Fruit fly (Drosophila melanogaster) whole organism, embryonic: Measurements from ENCODE around the gene CG8066.
A peak's percentile ranks its signal among the peaks of the same experiment; 100 is the strongest.

Experiments
- Adf1 ChIP-seq: fragments of 200-800 bp; sonication (Bioruptor generic); IDR thresholded peaks from 2 replicates; pipeline ENCODE4 v1.3.6; 2022; ENCODE audit warnings: missing biosample characterization, missing genetic modification characterization
- B-H1 ChIP-seq: fragments of 200-800 bp; sonication (Bioruptor generic); IDR thresholded peaks from 3 replicates; pipeline ENCODE4 v1.3.6; 2022; ENCODE audit warnings: missing biosample characterization, missing genetic modification characterization
- B-H2 ChIP-seq: fragments of 200-800 bp; sonication (Bioruptor generic); optimal IDR thresholded peaks from 2 replicates; lab custom pipeline; 2018; ENCODE audit warnings: missing biosample characterization, mild to moderate bottlenecking, missing genetic modification characterization
- CG11695 ChIP-seq: fragments of 200-800 bp; sonication (Bioruptor generic); IDR thresholded peaks from 3 replicates; pipeline ENCODE4 v1.3.6; 2022; ENCODE audit warnings: missing biosample characterization, missing genetic modification characterization
- CG11696 ChIP-seq: fragments of 200-800 bp; sonication (Bioruptor generic); IDR thresholded peaks from 2 replicates; pipeline ENCODE4 v1.3.6; 2022; ENCODE audit warnings: missing biosample characterization, missing genetic modification characterization
- CG12155 ChIP-seq: fragments of 200-800 bp; sonication (Bioruptor generic); optimal IDR thresholded peaks from 3 replicates; lab custom pipeline; 2016; ENCODE audit warnings: missing biosample characterization, missing genetic modification characterization
- CG14050 ChIP-seq: fragments of 200-800 bp; sonication (Bioruptor generic); IDR thresholded peaks from 3 replicates; pipeline ENCODE4 v1.3.6; 2022; ENCODE audit warnings: missing biosample characterization, missing genetic modification characterization
- CG15269 ChIP-seq: fragments of 200-800 bp; sonication (Bioruptor generic); optimal IDR thresholded peaks from 2 replicates; lab custom pipeline; 2018; ENCODE audit warnings: missing biosample characterization, mild to moderate bottlenecking, missing genetic modification characterization, moderate library complexity
- CG1529 ChIP-seq: fragments of 200-800 bp; sonication (Bioruptor generic); optimal IDR thresholded peaks from 3 replicates; lab custom pipeline; 2018; ENCODE audit warnings: missing biosample characterization, missing genetic modification characterization
- CG17385 ChIP-seq: fragments of 200-800 bp; sonication (Bioruptor generic); optimal IDR thresholded peaks from 3 replicates; lab custom pipeline; 2018; ENCODE audit warnings: missing biosample characterization, mild to moderate bottlenecking, missing genetic modification characterization
- CG1792 ChIP-seq: fragments of 200-800 bp; sonication (Bioruptor generic); optimal IDR thresholded peaks from 2 replicates; lab custom pipeline; 2016; ENCODE audit warnings: missing biosample characterization, missing genetic modification characterization
- CG2129 ChIP-seq: fragments of 200-800 bp; sonication (Bioruptor generic); IDR thresholded peaks from 2 replicates; pipeline ENCODE4 v1.3.6; 2022; ENCODE audit warnings: missing biosample characterization, missing genetic modification characterization; ENCODE audit not compliant: partially characterized antibody
- CG3163 ChIP-seq: fragments of 200-800 bp; sonication (Bioruptor generic); optimal IDR thresholded peaks from 3 replicates; lab custom pipeline; 2016; ENCODE audit warnings: missing biosample characterization, missing genetic modification characterization
- CG33213 ChIP-seq: fragments of 200-800 bp; sonication (Bioruptor generic); optimal IDR thresholded peaks from 3 replicates; lab custom pipeline; 2016; ENCODE audit warnings: missing biosample characterization, missing genetic modification characterization
- CG34422 ChIP-seq: fragments of 200-800 bp; sonication (Bioruptor generic); IDR thresholded peaks from 3 replicates; pipeline ENCODE4 v1.3.6; 2022; ENCODE audit warnings: missing biosample characterization, missing genetic modification characterization
- CG6254 ChIP-seq: fragments of 200-800 bp; sonication (Bioruptor generic); optimal IDR thresholded peaks from 3 replicates; lab custom pipeline; 2017; ENCODE audit warnings: mild to moderate bottlenecking, missing biosample characterization, missing genetic modification reagents, missing genetic modification characterization
- CG6272 ChIP-seq: fragments of 200-800 bp; sonication (Bioruptor generic); IDR thresholded peaks from 2 replicates; pipeline ENCODE4 v1.3.6; 2022; ENCODE audit warnings: missing biosample characterization, missing genetic modification characterization
- CG6689 ChIP-seq: fragments of 200-800 bp; sonication (Bioruptor generic); IDR thresholded peaks from 2 replicates; pipeline ENCODE4 v1.3.6; 2022; ENCODE audit warnings: missing biosample characterization, missing genetic modification characterization
- CG7556 ChIP-seq: fragments of 200-800 bp; sonication (Bioruptor generic); optimal IDR thresholded peaks from 2 replicates; lab custom pipeline; 2017; ENCODE audit warnings: missing biosample characterization, mild to moderate bottlenecking, missing genetic modification characterization
- CG9817 ChIP-seq: fragments of 200-800 bp; sonication (Bioruptor generic); optimal IDR thresholded peaks from 2 replicates; lab custom pipeline; 2018; ENCODE audit warnings: missing biosample characterization, mild to moderate bottlenecking, missing genetic modification characterization, moderate library complexity
- CTCF ChIP-seq: fragments of 200-800 bp; sonication (Bioruptor generic); optimal IDR thresholded peaks from 2 replicates; lab custom pipeline; 2017; ENCODE audit warnings: missing biosample characterization, mild to moderate bottlenecking, missing genetic modification characterization, moderate library complexity
- CoRest ChIP-seq: fragments of 200-800 bp; sonication (Bioruptor generic); optimal IDR thresholded peaks from 3 replicates; lab custom pipeline; 2018; ENCODE audit warnings: missing biosample characterization, mild to moderate bottlenecking, missing genetic modification characterization, moderate library complexity
- Fer3 ChIP-seq: fragments of 200-800 bp; sonication (Bioruptor generic); optimal IDR thresholded peaks from 2 replicates; lab custom pipeline; 2018; ENCODE audit warnings: missing biosample characterization, mild to moderate bottlenecking, missing genetic modification characterization, moderate library complexity
- Hmr ChIP-seq: fragments of 200-800 bp; sonication (Bioruptor generic); optimal IDR thresholded peaks from 3 replicates; lab custom pipeline; 2017; ENCODE audit warnings: mild to moderate bottlenecking, missing biosample characterization, missing genetic modification reagents, missing genetic modification characterization
- MESR4 ChIP-seq: fragments of 200-800 bp; sonication (Bioruptor generic); optimal IDR thresholded peaks from 2 replicates; lab custom pipeline; 2018; ENCODE audit warnings: missing biosample characterization, mild to moderate bottlenecking, missing genetic modification characterization, moderate library complexity
- Mrtf ChIP-seq: fragments of 200-800 bp; sonication (Bioruptor generic); IDR thresholded peaks from 3 replicates; pipeline ENCODE4 v1.3.6; 2022; ENCODE audit warnings: missing biosample characterization, missing genetic modification characterization
- Myb ChIP-seq: fragments of 200-800 bp; sonication (Bioruptor generic); optimal IDR thresholded peaks from 2 replicates; lab custom pipeline; 2016; ENCODE audit warnings: missing biosample characterization, missing genetic modification characterization
- NC2β ChIP-seq: fragments of 200-800 bp; sonication (Bioruptor generic); optimal IDR thresholded peaks from 2 replicates; lab custom pipeline; 2016; ENCODE audit warnings: missing biosample characterization, missing genetic modification characterization
- Oli ChIP-seq: fragments of 200-800 bp; sonication (Bioruptor generic); optimal IDR thresholded peaks from 2 replicates; lab custom pipeline; 2018; ENCODE audit warnings: missing biosample characterization, mild to moderate bottlenecking, missing genetic modification characterization, moderate library complexity
- Six4 ChIP-seq: fragments of 200-800 bp; sonication (Bioruptor generic); optimal IDR thresholded peaks from 2 replicates; lab custom pipeline; 2016; ENCODE audit warnings: missing biosample characterization, missing genetic modification characterization
- Sox100B ChIP-seq: fragments of 200-800 bp; sonication (Bioruptor generic); optimal IDR thresholded peaks from 3 replicates; lab custom pipeline; 2018; ENCODE audit warnings: missing biosample characterization, mild to moderate bottlenecking, missing genetic modification characterization
- Sry-β ChIP-seq: fragments of 200-800 bp; sonication (Bioruptor generic); optimal IDR thresholded peaks from 2 replicates; lab custom pipeline; 2018; ENCODE audit warnings: missing biosample characterization, mild to moderate bottlenecking, missing genetic modification characterization, moderate library complexity
- Usf ChIP-seq: fragments of 200-800 bp; sonication (Bioruptor generic); optimal IDR thresholded peaks from 2 replicates; lab custom pipeline; 2017; ENCODE audit warnings: missing genotype, missing biosample characterization, missing genetic modification characterization
- Xbp1 ChIP-seq: fragments of 200-800 bp; sonication (Bioruptor generic); optimal IDR thresholded peaks from 3 replicates; lab custom pipeline; 2016; ENCODE audit warnings: missing biosample characterization, mild to moderate bottlenecking, missing genetic modification characterization
- da ChIP-seq: fragments of 200-800 bp; sonication (Bioruptor generic); optimal IDR thresholded peaks from 2 replicates; lab custom pipeline; 2016; ENCODE audit warnings: missing biosample characterization, missing genetic modification characterization
- dati ChIP-seq: fragments of 200-800 bp; sonication (Bioruptor generic); IDR thresholded peaks from 2 replicates; pipeline ENCODE4 v1.3.6; 2022; ENCODE audit warnings: missing biosample characterization, missing genetic modification characterization
- disco-r ChIP-seq: fragments of 200-800 bp; sonication (Bioruptor generic); optimal IDR thresholded peaks from 2 replicates; lab custom pipeline; 2016; ENCODE audit warnings: missing biosample characterization, missing genetic modification characterization
- dmrt11E ChIP-seq: fragments of 200-800 bp; sonication (Bioruptor generic); optimal IDR thresholded peaks from 3 replicates; lab custom pipeline; 2018; ENCODE audit warnings: missing biosample characterization, mild to moderate bottlenecking, missing genetic modification characterization, moderate library complexity
- emc ChIP-seq: fragments of 200-800 bp; sonication (Bioruptor generic); optimal IDR thresholded peaks from 2 replicates; lab custom pipeline; 2016; ENCODE audit warnings: missing biosample characterization, missing genetic modification characterization
- hkb ChIP-seq, 2 experiments: fragments of 200-800 bp in 1 of 2; fragments of >200 bp in 1 of 2; sonication (Bioruptor generic) in 1 of 2; IDR thresholded peaks in 1 of 2; optimal IDR thresholded peaks in 1 of 2; 2 replicates each; pipeline versions ENCODE4 v1.3.6 to Lab custom; 2017 to 2022; ENCODE audit warnings: missing biosample characterization in 1 of 2, missing genetic modification characterization in 1 of 2
- lilli ChIP-seq: fragments of 200-800 bp; sonication (Bioruptor generic); optimal IDR thresholded peaks from 3 replicates; lab custom pipeline; 2016; ENCODE audit warnings: missing biosample characterization, missing genetic modification characterization
- lola ChIP-seq, 3 experiments: fragments of >200 bp in 2 of 3; fragments of 200-800 bp in 1 of 3; sonication (Bioruptor generic) in 1 of 3; optimal IDR thresholded peaks; 2 replicates each; lab custom pipeline; 2017 to 2019; ENCODE audit warnings: missing biosample characterization in 3 of 3, missing genetic modification characterization in 3 of 3, mild to moderate bottlenecking in 1 of 3, moderate library complexity in 1 of 3
- lov ChIP-seq, 2 experiments: fragments of 200-800 bp in 1 of 2; fragments of >200 bp in 1 of 2; sonication (Bioruptor generic) in 1 of 2; IDR thresholded peaks in 1 of 2; optimal IDR thresholded peaks in 1 of 2; 2 replicates in 1 of 2; 3 replicates in 1 of 2; pipeline versions ENCODE4 v1.3.6 to Lab custom; 2017 to 2022; ENCODE audit warnings: missing biosample characterization in 1 of 2, missing genetic modification characterization in 1 of 2
- nerfin-1 ChIP-seq: fragments of 200-800 bp; sonication (Bioruptor generic); optimal IDR thresholded peaks from 3 replicates; lab custom pipeline; 2019; ENCODE audit warnings: missing biosample characterization, mild to moderate bottlenecking, missing genetic modification characterization, moderate library complexity
- otp ChIP-seq: fragments of 200-800 bp; sonication (Bioruptor generic); IDR thresholded peaks from 3 replicates; pipeline ENCODE4, ENCODE4 v1.3.6; 2022; ENCODE audit warnings: missing biosample characterization, missing genetic modification characterization
- pb ChIP-seq: fragments of 200-800 bp; sonication (Bioruptor generic); optimal IDR thresholded peaks from 3 replicates; lab custom pipeline; 2016; ENCODE audit warnings: missing biosample characterization, missing genetic modification characterization
- sr ChIP-seq: fragments of 200-800 bp; sonication (Bioruptor generic); IDR thresholded peaks from 3 replicates; pipeline ENCODE4 v1.3.6; 2022; ENCODE audit warnings: missing biosample characterization, missing genetic modification characterization
- wek ChIP-seq: fragments of 200-800 bp; sonication (Bioruptor generic); optimal IDR thresholded peaks from 3 replicates; lab custom pipeline; 2018; ENCODE audit warnings: missing biosample characterization, mild to moderate bottlenecking, missing genetic modification characterization, moderate library complexity

Gene CG8066

dm6 chr3R:14608892-14609692 is 40.4 kb upstream of the CG8066 start, which contains the start of gene CG14853 (continued):
- peak; percentile 40 for TF ChIP-seq pb (GFP tag; lab: Kevin White, UChicago)
- TF ChIP-seq CG11696: 0 out of 2 replicates have a peak, but pooled peaks have one; percentile 31
- TF ChIP-seq Six4 (GFP tag; lab: Kevin White, UChicago): peak; percentile 44
- no peak for TF ChIP-seq lov (optimal IDR thresholded peaks at IDR 0.05; lab: Kevin White, UChicago)
- TF ChIP-seq lov (GFP tag; IDR thresholded peaks at IDR 0.05; lab: Robert Waterston, UW): peak; percentile 77; the same call in 1 of the 3 replicates
- TF ChIP-seq Hmr (GFP tag; lab: Kevin White, UChicago): peak; percentile 68
- TF ChIP-seq sr (GFP tag; lab: Robert Waterston, UW): peak; percentile 60; the same call in 2 of the 3 replicates
- TF ChIP-seq CG7556 (GFP tag; lab: Kevin White, UChicago): peak; percentile 72
- TF ChIP-seq CG1529: peak; percentile 69
- TF ChIP-seq Mrtf: peak; percentile 75
- TF ChIP-seq CG6272 (GFP tag; lab: Robert Waterston, UW): no peak
- TF ChIP-seq CG1792 (GFP tag; lab: Kevin White, UChicago): no peak
- no peak for TF ChIP-seq MESR4 (GFP tag; lab: Kevin White, UChicago)
- TF ChIP-seq lilli (GFP tag; lab: Kevin White, UChicago): peak; percentile 70
- TF ChIP-seq emc: no peak
- TF ChIP-seq CG15269: peak; percentile 91
- peak in 1 of 3 experiments; percentile 84 for TF ChIP-seq lola (GFP tag; optimal IDR thresholded peaks at IDR 0.05; lab: Kevin White, UChicago)
- peak; percentile 90 for TF ChIP-seq Oli (tag; lab: Kevin White, UChicago)
- TF ChIP-seq dmrt11E: peak; percentile 33
- TF ChIP-seq da: no peak
- no peak for TF ChIP-seq Myb
- TF ChIP-seq CG34422 (GFP tag; lab: Robert Waterston, UW): peak; percentile 49; the same call in 2 of the 3 replicates
- TF ChIP-seq Xbp1 (GFP tag; lab: Kevin White, UChicago): peak; percentile 90
- peak; percentile 42; the same call in 1 of the 2 replicates for TF ChIP-seq Adf1
- TF ChIP-seq CG12155 (GFP tag; lab: Kevin White, UChicago): peak; percentile 73
- TF ChIP-seq wek (GFP tag; lab: Kevin White, UChicago): peak; percentile 82
- TF ChIP-seq Fer3: peak; percentile 43
- peak; percentile 80 for TF ChIP-seq CG14050 (GFP tag; lab: Robert Waterston, UW)
- TF ChIP-seq otp (GFP tag; lab: Robert Waterston, UW): peak; percentile 40
- TF ChIP-seq hkb (optimal IDR thresholded peaks at IDR 0.05; lab: Kevin White, UChicago): no peak
- TF ChIP-seq hkb (GFP tag; IDR thresholded peaks at IDR 0.05; lab: Robert Waterston, UW): peak; percentile 79
- TF ChIP-seq CG9817 (tag; lab: Kevin White, UChicago): peak; percentile 48
- peak; percentile 94 for TF ChIP-seq CoRest (tag; lab: Kevin White, UChicago)
- peak; percentile 10 for TF ChIP-seq B-H2
- peak; percentile 77 for TF ChIP-seq CG17385 (GFP tag; lab: Kevin White, UChicago)
- peak; percentile 75 for TF ChIP-seq Sox100B (GFP tag; lab: Kevin White, UChicago)
- no peak for TF ChIP-seq NC2β
- TF ChIP-seq CG6254: peak; percentile 63
- peak; percentile 43 for TF ChIP-seq dati
- TF ChIP-seq CG2129 (GFP tag; lab: Robert Waterston, UW): no peak
- peak; percentile 65 for TF ChIP-seq nerfin-1 (tag; lab: Kevin White, UChicago)
- TF ChIP-seq B-H1 (GFP tag; lab: Robert Waterston, UW): peak; percentile 71
- no peak for TF ChIP-seq disco-r (GFP tag; lab: Kevin White, UChicago)
- TF ChIP-seq CTCF (GFP tag; lab: Kevin White, UChicago): peak; percentile 23
- peak; percentile 9 for TF ChIP-seq CG3163 (GFP tag; lab: Kevin White, UChicago)
- TF ChIP-seq CG6689 (GFP tag; lab: Robert Waterston, UW): peak; percentile 77
- peak; percentile 24 for TF ChIP-seq Sry-β (GFP tag; lab: Kevin White, UChicago)
- peak; percentile 13 for TF ChIP-seq Usf (GFP tag; lab: Kevin White, UChicago)
- peak; percentile 72 for TF ChIP-seq CG11695 (GFP tag; lab: Robert Waterston, UW)
- TF ChIP-seq CG33213 (GFP tag; lab: Kevin White, UChicago): no peak
